Worm (Caenorhabditis elegans) whole organism, L2 larva: ENCODE data around the gene zip-2.

ENCODE experiments used
- C34F6.9 ChIP-seq: fragments of 150-350 bp; optimal IDR thresholded peaks from 2 replicates; lab custom pipeline; 2014; ENCODE audit warnings: missing biosample characterization, missing genetic modification characterization
- F13H6.1 ChIP-seq: sonication (generic microtip); optimal IDR thresholded peaks from 2 replicates; lab custom pipeline; 2016; ENCODE audit warnings: missing genetic modification characterization, missing compliant biosample characterization
- R02D3.7 ChIP-seq: fragments of 150-350 bp; optimal IDR thresholded peaks from 2 replicates; lab custom pipeline; 2014; ENCODE audit warnings: missing biosample characterization, missing genetic modification characterization
- Y55F3AM.14 ChIP-seq: fragments of 200-800 bp; sonication (Bioruptor generic); optimal IDR thresholded peaks from 2 replicates; lab custom pipeline; 2018; ENCODE audit warnings: mild to moderate bottlenecking, missing genetic modification characterization, missing compliant biosample characterization
- ZK546.5 ChIP-seq: sonication (generic microtip); optimal IDR thresholded peaks from 2 replicates; lab custom pipeline; 2017; ENCODE audit warnings: missing biosample characterization, missing genetic modification characterization
- alr-1 ChIP-seq: fragments of 150-350 bp; optimal IDR thresholded peaks from 2 replicates; lab custom pipeline; 2014; ENCODE audit warnings: missing biosample characterization, missing genetic modification characterization
- aly-2 ChIP-seq: fragments of 150-350 bp; optimal IDR thresholded peaks from 2 replicates; lab custom pipeline; 2014; ENCODE audit warnings: missing biosample characterization, missing genetic modification characterization
- ama-1 ChIP-seq: fragments of 150-350 bp; optimal IDR thresholded peaks from 2 replicates; lab custom pipeline; 2018; ENCODE audit warnings: inconsistent platforms
- blmp-1 ChIP-seq: sonication (generic microtip); optimal IDR thresholded peaks from 2 replicates; lab custom pipeline; 2017; ENCODE audit warnings: missing genetic modification characterization, mild to moderate bottlenecking, missing compliant biosample characterization, antibody characterized with exemption, moderate library complexity; ENCODE audit not compliant: insufficient read depth
- ceh-16 ChIP-seq: fragments of 150-350 bp; optimal IDR thresholded peaks from 2 replicates; lab custom pipeline; 2014; ENCODE audit warnings: missing biosample characterization, missing genetic modification characterization
- ceh-82 ChIP-seq: fragments of 150-350 bp; optimal IDR thresholded peaks from 2 replicates; lab custom pipeline; 2014; ENCODE audit warnings: missing biosample characterization, missing genetic modification characterization
- crh-2 ChIP-seq: sonication (generic microtip); optimal IDR thresholded peaks from 2 replicates; lab custom pipeline; 2017; ENCODE audit warnings: missing biosample characterization, missing genetic modification characterization
- dmd-4 ChIP-seq: sonication (generic microtip); optimal IDR thresholded peaks from 2 replicates; lab custom pipeline; 2017; ENCODE audit warnings: missing biosample characterization, missing genetic modification characterization
- egl-27 ChIP-seq: sonication (generic microtip); optimal IDR thresholded peaks from 3 replicates; lab custom pipeline; 2017; ENCODE audit warnings: missing biosample characterization, missing genetic modification reagents, missing genetic modification characterization
- elt-1 ChIP-seq: fragments of 150-350 bp; optimal IDR thresholded peaks from 2 replicates; lab custom pipeline; 2014; ENCODE audit warnings: missing biosample characterization, missing genetic modification characterization
- elt-3 ChIP-seq: sonication (generic microtip); optimal IDR thresholded peaks from 2 replicates; lab custom pipeline; 2017; ENCODE audit warnings: missing biosample characterization, missing genetic modification characterization
- fos-1 ChIP-seq: fragments of 150-350 bp; optimal IDR thresholded peaks from 2 replicates; lab custom pipeline; 2014; ENCODE audit warnings: missing biosample characterization, missing genetic modification characterization
- gmeb-1 ChIP-seq: fragments of 150-350 bp; optimal IDR thresholded peaks from 2 replicates; lab custom pipeline; 2014; ENCODE audit warnings: missing biosample characterization, missing genetic modification characterization
- lin-11 ChIP-seq: fragments of 150-350 bp; sonication (generic microtip); optimal IDR thresholded peaks from 2 replicates; lab custom pipeline; 2014; ENCODE audit warnings: missing biosample characterization, missing genetic modification characterization, inconsistent platforms, mixed read lengths
- lin-13 ChIP-seq: fragments of 150-350 bp; optimal IDR thresholded peaks from 2 replicates; lab custom pipeline; 2014; ENCODE audit warnings: missing biosample characterization, missing genetic modification reagents, missing genetic modification characterization
- lin-39 ChIP-seq: fragments of 150-350 bp; optimal IDR thresholded peaks from 2 replicates; lab custom pipeline; 2014; ENCODE audit warnings: missing biosample characterization, missing genetic modification reagents, missing genetic modification characterization
- lsy-2 ChIP-seq, 2 experiments: fragments of 150-350 bp in 1 of 2; sonication (generic microtip) in 1 of 2; optimal IDR thresholded peaks; 2 replicates each; lab custom pipeline; 2014 to 2017; ENCODE audit warnings: missing biosample characterization in 2 of 2, missing genetic modification characterization in 2 of 2
- mab-5 ChIP-seq: fragments of 150-350 bp; optimal IDR thresholded peaks from 2 replicates; lab custom pipeline; 2014; ENCODE audit warnings: missing biosample characterization, missing genetic modification characterization
- mbf-1 ChIP-seq: sonication (generic microtip); optimal IDR thresholded peaks from 2 replicates; lab custom pipeline; 2017; ENCODE audit warnings: missing biosample characterization, missing genetic modification characterization
- mdl-1 ChIP-seq, 2 experiments: fragments of 150-350 bp in 1 of 2; sonication (generic microtip) in 1 of 2; optimal IDR thresholded peaks; 2 replicates each; lab custom pipeline; 2017; ENCODE audit warnings: missing biosample characterization in 2 of 2, missing genetic modification characterization in 2 of 2
- nhr-10 ChIP-seq: sonication (generic microtip); optimal IDR thresholded peaks from 2 replicates; lab custom pipeline; 2017; ENCODE audit warnings: missing biosample characterization, missing genetic modification characterization
- nhr-11 ChIP-seq: fragments of 150-350 bp; optimal IDR thresholded peaks from 2 replicates; lab custom pipeline; 2014; ENCODE audit warnings: missing biosample characterization, missing genetic modification characterization
- nhr-12 ChIP-seq: fragments of 150-350 bp; optimal IDR thresholded peaks from 2 replicates; lab custom pipeline; 2014; ENCODE audit warnings: missing biosample characterization, missing genetic modification characterization
- nhr-129 ChIP-seq: fragments of 150-350 bp; optimal IDR thresholded peaks from 2 replicates; lab custom pipeline; 2014; ENCODE audit warnings: missing biosample characterization, missing genetic modification characterization
- nhr-21 ChIP-seq: fragments of 150-350 bp; optimal IDR thresholded peaks from 2 replicates; lab custom pipeline; 2014; ENCODE audit warnings: missing biosample characterization, missing genetic modification characterization
- nhr-23 ChIP-seq: fragments of 150-350 bp; optimal IDR thresholded peaks from 2 replicates; lab custom pipeline; 2014; ENCODE audit warnings: missing biosample characterization, missing genetic modification reagents, missing genetic modification characterization
- nhr-237 ChIP-seq: fragments of 150-350 bp; optimal IDR thresholded peaks from 2 replicates; lab custom pipeline; 2014; ENCODE audit warnings: missing biosample characterization, missing genetic modification characterization
- nhr-25 ChIP-seq: fragments of 150-350 bp; sonication (generic microtip); optimal IDR thresholded peaks from 3 replicates; lab custom pipeline; 2014; ENCODE audit warnings: missing biosample characterization, missing genetic modification characterization
- nhr-6 ChIP-seq: fragments of 150-350 bp; optimal IDR thresholded peaks from 2 replicates; lab custom pipeline; 2014; ENCODE audit warnings: missing biosample characterization, missing genetic modification characterization
- nhr-77 ChIP-seq: fragments of 150-350 bp; optimal IDR thresholded peaks from 2 replicates; lab custom pipeline; 2014; ENCODE audit warnings: missing biosample characterization, missing genetic modification characterization
- peb-1 ChIP-seq: fragments of 150-350 bp; optimal IDR thresholded peaks from 2 replicates; lab custom pipeline; 2014; ENCODE audit warnings: missing biosample characterization, missing genetic modification characterization
- sem-4 ChIP-seq: fragments of 150-350 bp; optimal IDR thresholded peaks from 2 replicates; lab custom pipeline; 2014; ENCODE audit warnings: missing biosample characterization, missing genetic modification reagents, missing genetic modification characterization
- skn-1 ChIP-seq: sonication (generic microtip); optimal IDR thresholded peaks from 2 replicates; lab custom pipeline; 2017; ENCODE audit warnings: missing biosample characterization, missing genetic modification characterization
- sma-3 ChIP-seq: sonication (generic microtip); optimal IDR thresholded peaks from 2 replicates; lab custom pipeline; 2016; ENCODE audit warnings: missing genetic modification reagents, missing genetic modification characterization, missing compliant biosample characterization
- sma-9 ChIP-seq, 2 experiments: fragments of 150-350 bp in 1 of 2; sonication (generic microtip) in 1 of 2; optimal IDR thresholded peaks; 2 replicates each; lab custom pipeline; 2014 to 2016; ENCODE audit warnings: missing genetic modification characterization in 2 of 2, mild to moderate bottlenecking in 1 of 2, missing biosample characterization in 1 of 2, missing compliant biosample characterization in 1 of 2, missing genetic modification reagents in 1 of 2, moderate library complexity in 1 of 2
- snpc-4 ChIP-seq: fragments of 150-350 bp; optimal IDR thresholded peaks from 2 replicates; lab custom pipeline; 2014; ENCODE audit warnings: missing biosample characterization, missing genetic modification characterization
- unc-39 ChIP-seq: fragments of 150-350 bp; optimal IDR thresholded peaks from 2 replicates; lab custom pipeline; 2014; ENCODE audit warnings: missing biosample characterization, missing genetic modification characterization
- unc-55 ChIP-seq: fragments of 150-350 bp; sonication (generic microtip); optimal IDR thresholded peaks from 3 replicates; lab custom pipeline; 2014; ENCODE audit warnings: missing biosample characterization, missing genetic modification reagents, missing genetic modification characterization
- unc-62 ChIP-seq: fragments of 150-350 bp; optimal IDR thresholded peaks from 2 replicates; lab custom pipeline; 2014; ENCODE audit warnings: missing biosample characterization, missing genetic modification reagents, missing genetic modification characterization
- zag-1 ChIP-seq: fragments of 150-350 bp; optimal IDR thresholded peaks from 2 replicates; lab custom pipeline; 2014; ENCODE audit warnings: missing biosample characterization, missing genetic modification characterization
- ztf-1 ChIP-seq: fragments of 200-800 bp; sonication (Bioruptor generic); conservative IDR thresholded peaks from 2 replicates; pipeline ENCODE4 v1.3.6; 2022; ENCODE audit warnings: missing genetic modification characterization, missing compliant biosample characterization
- ztf-11 ChIP-seq: sonication (generic microtip); optimal IDR thresholded peaks from 2 replicates; lab custom pipeline; 2017; ENCODE audit warnings: missing biosample characterization, missing genetic modification characterization
- ztf-4 ChIP-seq: fragments of 150-350 bp; optimal IDR thresholded peaks from 2 replicates; lab custom pipeline; 2014; ENCODE audit warnings: missing biosample characterization, missing genetic modification characterization

The zip-2 gene

ce11 chrIII:844577-844976 lies 11.8 kb downstream of the zip-2 start:
- TF ChIP-seq sma-9 (GFP tag; optimal IDR thresholded peaks at IDR 0.05; lab: Kevin White, UChicago) (no peak), sma-9 (tag; optimal IDR thresholded peaks at IDR 0.05; lab: Kevin White, UChicago) (no peak), nhr-129 (peak; percentile 48), nhr-21 (tag; lab: Kevin White, UChicago) (no peak), Y55F3AM.14 (GFP tag; lab: Kevin White, UChicago) (no peak), ceh-16 (no peak), fos-1 (no peak), C34F6.9 (tag; lab: Kevin White, UChicago) (peak; percentile 2), unc-55 (GFP tag; lab: Kevin White, UChicago) (peak; percentile 5), mbf-1 (tag; lab: Kevin White, UChicago) (no peak)

- TF ChIP-seq egl-27 (tag; lab: Kevin White, UChicago) (no peak), mab-5 (no peak), mdl-1 (tag; optimal IDR thresholded peaks at IDR 0.05; lab: Kevin White, UChicago) (peak in 1 of 2 experiments; percentile 51), F13H6.1 (tag; lab: Kevin White, UChicago) (peak; percentile 2), nhr-11 (no peak), nhr-12 (tag; lab: Kevin White, UChicago) (no peak), skn-1 (tag; lab: Kevin White, UChicago) (no peak), C34F6.9 (tag; lab: Kevin White, UChicago) (peak; percentile 50), lsy-2 (tag; optimal IDR thresholded peaks at IDR 0.05; lab: Kevin White, UChicago) (peak; percentile 13 to 66), ceh-82 (tag; lab: Kevin White, UChicago) (no peak), sma-9 (GFP tag; optimal IDR thresholded peaks at IDR 0.05; lab: Kevin White, UChicago) (peak; percentile 83), sma-9 (tag; optimal IDR thresholded peaks at IDR 0.05; lab: Kevin White, UChicago) (no peak), ztf-4 (no peak), sem-4 (tag; lab: Kevin White, UChicago) (no peak), zag-1 (tag; lab: Kevin White, UChicago) (no peak), unc-62 (GFP tag; lab: Kevin White, UChicago) (no peak), nhr-23 (tag; lab: Kevin White, UChicago) (no peak), ztf-1 (GFP tag; lab: Robert Waterston, UW) (no peak), ztf-11 (tag; lab: Kevin White, UChicago) (no peak), aly-2 (no peak), nhr-21 (tag; lab: Kevin White, UChicago) (peak; percentile 92), mbf-1 (tag; lab: Kevin White, UChicago) (no peak), unc-39 (tag; lab: Kevin White, UChicago) (no peak), nhr-25 (tag; lab: Kevin White, UChicago) (peak; percentile 69), nhr-129 (peak; percentile 66), R02D3.7 (no peak), crh-2 (tag; lab: Kevin White, UChicago) (peak; percentile 73), ceh-16 (no peak), nhr-77 (tag; lab: Kevin White, UChicago) (no peak), elt-1 (tag; lab: Kevin White, UChicago) (no peak), ama-1 (lab: Kevin White, UChicago) (no peak), peb-1 (tag; lab: Kevin White, UChicago) (no peak), alr-1 (tag; lab: Kevin White, UChicago) (no peak), blmp-1 (tag; lab: Kevin White, UChicago) (peak; percentile 42), elt-3 (tag; lab: Kevin White, UChicago) (no peak), lin-11 (no peak), Y55F3AM.14 (GFP tag; lab: Kevin White, UChicago) (no peak), snpc-4 (tag; lab: Kevin White, UChicago) (no peak), ZK546.5 (no peak), fos-1 (peak; percentile 47), gmeb-1 (tag; lab: Kevin White, UChicago) (peak; percentile 93), nhr-6 (tag; lab: Kevin White, UChicago) (no peak), dmd-4 (tag; lab: Kevin White, UChicago) (no peak), nhr-237 (tag; lab: Kevin White, UChicago) (no peak), lin-39 (tag; lab: Kevin White, UChicago) (no peak), sma-3 (GFP tag; lab: Kevin White, UChicago) (peak; percentile 36), nhr-10 (tag; lab: Kevin White, UChicago) (no peak), lin-13 (GFP tag; lab: Kevin White, UChicago) (no peak), unc-55 (GFP tag; lab: Kevin White, UChicago) (peak; percentile 87)
Measured at ce11 chrIII:845485-845884, 12.7 kb downstream of the zip-2 start, which contains the start of gene K02F3.2. TSS of gene K02F3.2 (plus strand) at chrIII:845841.
